Fruit fly (Drosophila melanogaster) whole organism, wandering third instar larva: ENCODE measurements around the gene CG14186.
A peak's percentile ranks its signal among the peaks of the same experiment; 100 is the strongest.

ENCODE experiments used
- Abd-B ChIP-seq: fragments of >200 bp; optimal IDR thresholded peaks from 2 replicates; lab custom pipeline; 2017; ENCODE audit warnings: missing biosample characterization, missing genetic modification characterization
- CG32264 ChIP-seq: fragments of 200-800 bp; sonication (Bioruptor generic); optimal IDR thresholded peaks from 2 replicates; lab custom pipeline; 2016; ENCODE audit warnings: missing biosample characterization, missing genetic modification characterization
- CG9705 ChIP-seq: fragments of 200-800 bp; sonication (Bioruptor generic); optimal IDR thresholded peaks from 2 replicates; lab custom pipeline; 2018; ENCODE audit warnings: missing biosample characterization, mild to moderate bottlenecking, missing genetic modification characterization
- CrebA ChIP-seq: fragments of 200-800 bp; sonication (Bioruptor generic); optimal IDR thresholded peaks from 2 replicates; lab custom pipeline; 2016; ENCODE audit warnings: missing biosample characterization, mild to moderate bottlenecking, missing genetic modification characterization, borderline replicate concordance
- Dfd ChIP-seq: fragments of >200 bp; optimal IDR thresholded peaks from 2 replicates; lab custom pipeline; 2017; ENCODE audit warnings: missing biosample characterization, missing genetic modification characterization
- GATAd ChIP-seq: sonication (Bioruptor generic); optimal IDR thresholded peaks from 2 replicates; lab custom pipeline; 2016; ENCODE audit warnings: missing biosample characterization, missing genetic modification characterization
- HLH106 ChIP-seq: fragments of 200-800 bp; optimal IDR thresholded peaks from 3 replicates; lab custom pipeline; 2019; ENCODE audit warnings: missing biosample characterization, mild to moderate bottlenecking, missing genetic modification characterization, moderate library complexity
- Jra ChIP-seq: sonication (Bioruptor generic); optimal IDR thresholded peaks from 2 replicates; lab custom pipeline; 2016; ENCODE audit warnings: missing biosample characterization, missing genetic modification characterization
- Mio ChIP-seq: sonication (Bioruptor generic); optimal IDR thresholded peaks from 2 replicates; lab custom pipeline; 2016; ENCODE audit warnings: missing biosample characterization, missing genetic modification characterization
- Myc ChIP-seq: fragments of >200 bp; optimal IDR thresholded peaks from 2 replicates; lab custom pipeline; 2017
- N ChIP-seq: fragments of >200 bp; optimal IDR thresholded peaks from 2 replicates; lab custom pipeline; 2018; ENCODE audit warnings: missing biosample characterization, missing external identifiers, missing genetic modification characterization
- OdsH ChIP-seq: fragments of 200-800 bp; sonication (Bioruptor generic); optimal IDR thresholded peaks from 2 replicates; lab custom pipeline; 2016; ENCODE audit warnings: missing biosample characterization, mild to moderate bottlenecking, missing genetic modification characterization
- Rel ChIP-seq, 2 experiments: fragments of 200-800 bp; sonication (Bioruptor generic) in 1 of 2; optimal IDR thresholded peaks; 2 replicates in 1 of 2; 3 replicates in 1 of 2; lab custom pipeline; 2016 to 2019; ENCODE audit warnings: mild to moderate bottlenecking in 2 of 2, missing biosample characterization in 2 of 2, missing genetic modification characterization in 2 of 2, moderate library complexity in 1 of 2
- Sp1 ChIP-seq: fragments of 200-800 bp; sonication (Bioruptor generic); optimal IDR thresholded peaks from 3 replicates; lab custom pipeline; 2019; ENCODE audit warnings: missing biosample characterization, mild to moderate bottlenecking, missing genetic modification characterization, moderate library complexity
- Vsx2 ChIP-seq: fragments of 200-300, 225-300 bp; sonication (Bioruptor generic); optimal IDR thresholded peaks from 2 replicates; lab custom pipeline; 2018; ENCODE audit warnings: missing biosample characterization, missing genetic modification characterization; ENCODE audit not compliant: partially characterized antibody
- br ChIP-seq: fragments of 200-800 bp; sonication (Bioruptor generic); optimal IDR thresholded peaks from 2 replicates; lab custom pipeline; 2016; ENCODE audit warnings: missing biosample characterization, missing genetic modification characterization
- brk ChIP-seq: fragments of 200-800 bp; sonication (Bioruptor generic); optimal IDR thresholded peaks from 2 replicates; lab custom pipeline; 2016; ENCODE audit warnings: missing biosample characterization, mild to moderate bottlenecking, missing genetic modification characterization
- dl ChIP-seq, 2 experiments: fragments of 175-275, 200-275 bp in 1 of 2; fragments of 200-275 bp in 1 of 2; sonication (Bioruptor generic); optimal IDR thresholded peaks; lab custom pipeline; 2018; ENCODE audit warnings: mild to moderate bottlenecking in 2 of 2, missing biosample characterization in 2 of 2, missing genetic modification characterization in 2 of 2, moderate library complexity in 2 of 2; ENCODE audit not compliant: partially characterized antibody in 2 of 2, insufficient read depth in 1 of 2
- dmrt93B ChIP-seq: fragments of 200-800 bp; sonication (Bioruptor generic); optimal IDR thresholded peaks from 2 replicates; lab custom pipeline; 2018; ENCODE audit warnings: missing biosample characterization, mild to moderate bottlenecking, missing genetic modification characterization
- dsf ChIP-seq: sonication (Bioruptor generic); optimal IDR thresholded peaks from 2 replicates; lab custom pipeline; 2016; ENCODE audit warnings: missing biosample characterization, missing genetic modification characterization, borderline replicate concordance
- ey ChIP-seq: fragments of 200-800 bp; sonication (Bioruptor generic); optimal IDR thresholded peaks from 2 replicates; lab custom pipeline; 2016; ENCODE audit warnings: missing biosample characterization, missing genetic modification characterization
- foxo ChIP-seq, 2 experiments: fragments of 200-800 bp; sonication (Bioruptor generic); optimal IDR thresholded peaks; 2 replicates in 1 of 2; 3 replicates in 1 of 2; lab custom pipeline; 2016 to 2017; ENCODE audit warnings: missing biosample characterization in 2 of 2, missing genetic modification characterization in 2 of 2
- h ChIP-seq: fragments of 200-800 bp; sonication (Bioruptor generic); optimal IDR thresholded peaks from 3 replicates; lab custom pipeline; 2016; ENCODE audit warnings: missing biosample characterization, mild to moderate bottlenecking, missing genetic modification characterization
- lola ChIP-seq: fragments of >200 bp; optimal IDR thresholded peaks from 2 replicates; lab custom pipeline; 2017; ENCODE audit warnings: missing biosample characterization, missing genetic modification characterization
- pan ChIP-seq: fragments of >200 bp; optimal IDR thresholded peaks from 2 replicates; lab custom pipeline; 2017
- psq ChIP-seq: fragments of 200-800 bp; sonication (Bioruptor generic); optimal IDR thresholded peaks from 3 replicates; lab custom pipeline; 2017; ENCODE audit warnings: missing biosample characterization, mild to moderate bottlenecking, missing genetic modification characterization, moderate library complexity
- rgr ChIP-seq: fragments of 200-800 bp; sonication (Bioruptor generic); optimal IDR thresholded peaks from 3 replicates; lab custom pipeline; 2016; ENCODE audit warnings: missing biosample characterization, mild to moderate bottlenecking, missing genetic modification characterization
- sv ChIP-seq: fragments of 200-800 bp; sonication (Bioruptor generic); optimal IDR thresholded peaks from 3 replicates; lab custom pipeline; 2016; ENCODE audit warnings: missing biosample characterization, missing genetic modification characterization
- usp ChIP-seq: fragments of >200 bp; optimal IDR thresholded peaks from 2 replicates; lab custom pipeline; 2017; ENCODE audit warnings: missing biosample characterization, missing genetic modification characterization
- woc ChIP-seq: sonication (Bioruptor generic); optimal IDR thresholded peaks from 2 replicates; lab custom pipeline; 2016; ENCODE audit warnings: missing biosample characterization, mild to moderate bottlenecking, missing genetic modification characterization

The CG14186 gene

dm6 chr3L:20123038-20123437 is 19.4 kb upstream of the CG14186 start:
- TF ChIP-seq h (GFP tag; lab: Kevin White, UChicago) (peak; percentile 32), lola (GFP tag; lab: Kevin White, UChicago) (no peak)

DNA sequence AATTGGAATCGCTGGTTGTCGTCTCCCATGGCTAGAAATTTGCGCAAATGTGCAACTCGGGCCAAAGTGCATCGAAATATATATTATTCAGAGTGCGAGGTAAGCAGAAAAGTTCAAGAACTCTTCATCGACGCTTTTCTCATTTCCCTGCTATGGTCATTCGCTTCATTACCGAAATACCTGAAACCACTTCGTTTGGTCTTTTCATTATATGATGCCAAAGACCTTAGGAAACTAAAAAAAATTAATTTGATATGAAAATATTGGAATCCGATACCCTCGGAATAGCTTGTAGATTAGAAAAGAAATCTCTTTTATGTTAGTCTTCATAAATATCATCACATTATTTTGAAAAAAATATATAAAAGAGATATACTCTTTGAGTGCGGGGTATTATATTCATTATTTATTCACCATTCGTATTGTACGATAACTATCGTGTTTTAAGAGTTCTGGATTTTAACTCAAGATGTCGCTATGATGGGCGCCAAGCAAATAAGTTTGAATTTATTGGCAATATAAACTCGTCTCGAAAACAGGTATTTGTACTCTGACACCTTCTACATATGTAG is 9.3 kb upstream of the CG14186 start, which contains the start of gene CG14187:
Gene CG14187, minus strand, starts transcription at position 51 of the 572 bp plus-strand sequence.
- no peak for TF ChIP-seq woc (GFP tag; lab: Kevin White, UChicago)
- no peak for TF ChIP-seq CrebA (GFP tag; lab: Kevin White, UChicago)
- no peak for TF ChIP-seq Myc
- TF ChIP-seq CG32264 (GFP tag; lab: Kevin White, UChicago), result no peak
- TF ChIP-seq ey (GFP tag; lab: Kevin White, UChicago), result no peak
- TF ChIP-seq Mio (GFP tag; lab: Kevin White, UChicago), result no peak
- no peak for TF ChIP-seq dmrt93B
- no peak for TF ChIP-seq usp (GFP tag; lab: Kevin White, UChicago)
- no peak for TF ChIP-seq pan (lab: Kevin White, UChicago)

- TF ChIP-seq psq, result no peak
Observed at dm6 chr3L:20111434-20111833, 7.8 kb upstream of the CG14186 start, which contains the start of gene Ir76b. Ir76b (minus strand) TSS chr3L:20111534.

dm6 chr3L:20105794-20106193 is 2.2 kb upstream of the CG14186 start, which contains the start of gene CG14185:
CG14185 (plus strand) TSS chr3L:20106094.
- no peak for TF ChIP-seq dsf
- TF ChIP-seq CG9705, result no peak
- TF ChIP-seq OdsH (GFP tag; lab: Kevin White, UChicago), result no peak
- no peak for TF ChIP-seq Myc
- no peak for TF ChIP-seq pan (lab: Kevin White, UChicago)
- TF ChIP-seq sv, result no peak
- no peak for TF ChIP-seq dl (GFP tag; optimal IDR thresholded peaks at IDR 0.05; lab: Kevin White, UChicago; ENCODE audit: insufficient read depth in 1 of 2, partially characterized antibody in 2 of 2)
- TF ChIP-seq Jra, result no peak
- TF ChIP-seq br (GFP tag; lab: Kevin White, UChicago), result no peak

- TF ChIP-seq woc (GFP tag; lab: Kevin White, UChicago), result no peak
- no peak for TF ChIP-seq Dfd (GFP tag; lab: Kevin White, UChicago)
- no peak for TF ChIP-seq CG9705
- TF ChIP-seq N (GFP tag; lab: Kevin White, UChicago), result no peak
- TF ChIP-seq Sp1 (GFP tag; lab: Kevin White, UChicago), result no peak
- no peak for TF ChIP-seq pan (lab: Kevin White, UChicago)
- no peak for TF ChIP-seq HLH106 (tag; lab: Kevin White, UChicago)
- no peak for TF ChIP-seq CG32264 (GFP tag; lab: Kevin White, UChicago)
- no peak for TF ChIP-seq CrebA (GFP tag; lab: Kevin White, UChicago)
- TF ChIP-seq Rel (GFP tag; optimal IDR thresholded peaks at IDR 0.05; lab: Kevin White, UChicago), result no peak
- no peak for TF ChIP-seq Rel (tag; optimal IDR thresholded peaks at IDR 0.05; lab: Kevin White, UChicago)
- no peak for TF ChIP-seq foxo (GFP tag; optimal IDR thresholded peaks at IDR 0.05; lab: Kevin White, UChicago)
- no peak for TF ChIP-seq dl (GFP tag; optimal IDR thresholded peaks at IDR 0.05; lab: Kevin White, UChicago; ENCODE audit: insufficient read depth in 1 of 2, partially characterized antibody in 2 of 2)
- TF ChIP-seq brk (GFP tag; lab: Kevin White, UChicago), result no peak
- TF ChIP-seq Abd-B (GFP tag; lab: Kevin White, UChicago), result no peak
- TF ChIP-seq GATAd (GFP tag; lab: Kevin White, UChicago), result no peak
- no peak for TF ChIP-seq Myc
Observed at dm6 chr3L:20104543-20105046, 968 bp upstream of the CG14186 start.

dm6 chr3L:20097312-20097711 is 6.3 kb downstream of the CG14186 start:
- no peak for TF ChIP-seq rgr (GFP tag; lab: Kevin White, UChicago)
- TF ChIP-seq h (GFP tag; lab: Kevin White, UChicago), result no peak
- peak; percentile 7 for TF ChIP-seq Vsx2
- TF ChIP-seq, all 38 proteins: peak for 1
